Worm (Caenorhabditis elegans) whole organism, L3 larva: ENCODE measurements around the gene clc-6.

ENCODE experiments used
- ama-1 ChIP-seq: fragments of 150-350 bp; optimal IDR thresholded peaks from 2 replicates; lab custom pipeline; 2018
- ceh-28 ChIP-seq: fragments of 150-350 bp; optimal IDR thresholded peaks from 2 replicates; lab custom pipeline; 2014; ENCODE audit warnings: missing biosample characterization, missing genetic modification reagents, missing genetic modification characterization
- daf-12 ChIP-seq: fragments of 150-350 bp; optimal IDR thresholded peaks from 2 replicates; lab custom pipeline; 2014; ENCODE audit warnings: missing biosample characterization, missing genetic modification reagents, missing genetic modification characterization
- egl-27 ChIP-seq: sonication (generic microtip); optimal IDR thresholded peaks from 4 replicates; lab custom pipeline; 2017; ENCODE audit warnings: missing biosample characterization, missing genetic modification reagents, missing genetic modification characterization
- elt-1 ChIP-seq: fragments of 150-350 bp; optimal IDR thresholded peaks from 2 replicates; lab custom pipeline; 2014; ENCODE audit warnings: missing biosample characterization, missing genetic modification characterization
- elt-3 ChIP-seq, 3 experiments: fragments of 150-350 bp in 1 of 3; sonication (generic microtip) in 2 of 3; optimal IDR thresholded peaks; 2 replicates in 2 of 3; 4 replicates in 1 of 3; lab custom pipeline; 2014 to 2017; ENCODE audit warnings: missing biosample characterization in 3 of 3, missing genetic modification characterization in 3 of 3
- fkh-10 ChIP-seq: sonication (generic microtip); optimal IDR thresholded peaks from 2 replicates; lab custom pipeline; 2017; ENCODE audit warnings: missing biosample characterization, missing genetic modification reagents, missing genetic modification characterization
- jun-1 ChIP-seq: fragments of 150-350 bp; optimal IDR thresholded peaks from 2 replicates; lab custom pipeline; 2014; ENCODE audit warnings: missing biosample characterization, missing genetic modification reagents, missing genetic modification characterization
- lin-39 ChIP-seq: fragments of 150-350 bp; optimal IDR thresholded peaks from 2 replicates; lab custom pipeline; 2018; ENCODE audit warnings: missing biosample characterization, missing genetic modification reagents, missing genetic modification characterization
- nhr-11 ChIP-seq: fragments of 150-350 bp; optimal IDR thresholded peaks from 2 replicates; lab custom pipeline; 2014; ENCODE audit warnings: missing biosample characterization, missing genetic modification characterization
- nhr-76 ChIP-seq: fragments of 150-350 bp; sonication (generic microtip); optimal IDR thresholded peaks from 5 replicates; lab custom pipeline; 2014; ENCODE audit warnings: missing biosample characterization, missing genetic modification characterization

DNA sequence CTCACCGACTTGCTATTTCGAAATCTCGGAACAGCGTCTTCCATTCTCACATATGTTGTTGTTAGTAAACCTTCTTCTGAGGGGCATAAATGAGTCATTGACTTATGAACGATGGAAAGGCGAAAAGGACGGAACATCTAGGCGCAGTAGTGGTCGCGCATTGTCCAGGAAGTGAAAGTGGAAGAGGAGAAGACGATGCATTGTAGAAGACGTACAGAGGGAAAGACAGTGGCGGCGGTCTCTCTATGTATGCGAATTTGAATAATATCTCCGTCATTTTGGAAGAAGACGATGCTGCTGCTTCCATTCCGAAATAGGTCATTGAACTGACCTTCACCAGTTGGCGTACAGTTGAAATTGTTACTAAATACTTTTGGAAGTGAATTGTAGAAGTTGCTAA lies 2.1 kb upstream of the clc-6 start:
- no peak for TF ChIP-seq lin-39 (tag; lab: Kevin White, UChicago)
- no peak for TF ChIP-seq nhr-11 (tag; lab: Kevin White, UChicago)
- TF ChIP-seq ama-1 (lab: Kevin White, UChicago): no peak
- no peak for TF ChIP-seq egl-27
- TF ChIP-seq nhr-76: no peak
- TF ChIP-seq jun-1: no peak
- no peak for TF ChIP-seq elt-1 (tag; lab: Kevin White, UChicago)
- no peak for TF ChIP-seq fkh-10 (GFP tag; lab: Kevin White, UChicago)
- TF ChIP-seq elt-3 (tag; optimal IDR thresholded peaks at IDR 0.05; lab: Kevin White, UChicago): no peak
- TF ChIP-seq daf-12 (tag; lab: Kevin White, UChicago): no peak
- TF ChIP-seq ceh-28 (tag; lab: Kevin White, UChicago): no peak
